Worm (Caenorhabditis elegans) whole organism, L3 larva: ENCODE data around the gene ddn-1.
A peak's percentile ranks its signal among the peaks of the same experiment; 100 is the strongest.

Experiments used
- R02D3.7 ChIP-seq: fragments of 150-350 bp; optimal IDR thresholded peaks from 2 replicates; lab custom pipeline; 2014; ENCODE audit warnings: missing biosample characterization, missing genetic modification characterization
- aly-2 ChIP-seq: fragments of 150-350 bp; optimal IDR thresholded peaks from 2 replicates; lab custom pipeline; 2014; ENCODE audit warnings: missing biosample characterization, missing genetic modification characterization
- ama-1 ChIP-seq: fragments of 150-350 bp; optimal IDR thresholded peaks from 2 replicates; lab custom pipeline; 2018
- ceh-16 ChIP-seq: sonication (generic microtip); optimal IDR thresholded peaks from 2 replicates; lab custom pipeline; 2017; ENCODE audit warnings: missing biosample characterization, missing genetic modification characterization
- ceh-28 ChIP-seq: fragments of 150-350 bp; optimal IDR thresholded peaks from 2 replicates; lab custom pipeline; 2014; ENCODE audit warnings: missing biosample characterization, missing genetic modification reagents, missing genetic modification characterization
- ceh-82 ChIP-seq: fragments of 150-350 bp; optimal IDR thresholded peaks from 2 replicates; lab custom pipeline; 2014; ENCODE audit warnings: missing biosample characterization, missing genetic modification characterization
- ceh-9 ChIP-seq: sonication (generic microtip); optimal IDR thresholded peaks from 2 replicates; lab custom pipeline; 2018; ENCODE audit warnings: missing biosample characterization, missing genetic modification characterization
- daf-12 ChIP-seq: fragments of 150-350 bp; optimal IDR thresholded peaks from 2 replicates; lab custom pipeline; 2014; ENCODE audit warnings: missing biosample characterization, missing genetic modification reagents, missing genetic modification characterization
- egl-27 ChIP-seq: sonication (generic microtip); optimal IDR thresholded peaks from 4 replicates; lab custom pipeline; 2017; ENCODE audit warnings: missing biosample characterization, missing genetic modification reagents, missing genetic modification characterization
- egl-5 ChIP-seq: fragments of 150-350 bp; optimal IDR thresholded peaks from 2 replicates; lab custom pipeline; 2017; ENCODE audit warnings: missing biosample characterization, missing genetic modification reagents, missing genetic modification characterization, inconsistent platforms
- elt-1 ChIP-seq: fragments of 150-350 bp; optimal IDR thresholded peaks from 2 replicates; lab custom pipeline; 2014; ENCODE audit warnings: missing biosample characterization, missing genetic modification characterization
- elt-2 ChIP-seq: sonication (generic microtip); optimal IDR thresholded peaks from 2 replicates; lab custom pipeline; 2016; ENCODE audit warnings: missing genetic modification reagents, mild to moderate bottlenecking, missing genetic modification characterization, missing compliant biosample characterization
- elt-3 ChIP-seq, 3 experiments: fragments of 150-350 bp in 1 of 3; sonication (generic microtip) in 2 of 3; optimal IDR thresholded peaks; 2 replicates in 2 of 3; 4 replicates in 1 of 3; lab custom pipeline; 2014 to 2017; ENCODE audit warnings: missing biosample characterization in 3 of 3, missing genetic modification characterization in 3 of 3
- eor-1 ChIP-seq, 2 experiments: fragments of 150-350 bp; optimal IDR thresholded peaks; 2 replicates each; lab custom pipeline; 2014 to 2018; ENCODE audit warnings: missing biosample characterization in 2 of 2, missing genetic modification characterization in 2 of 2
- fkh-2 ChIP-seq: fragments of 150-350 bp; optimal IDR thresholded peaks from 2 replicates; lab custom pipeline; 2014; ENCODE audit warnings: missing biosample characterization, missing genetic modification reagents, missing genetic modification characterization
- fos-1 ChIP-seq: fragments of 150-350 bp; optimal IDR thresholded peaks from 2 replicates; lab custom pipeline; 2014; ENCODE audit warnings: missing biosample characterization, missing genetic modification characterization
- hmg-11 ChIP-seq: sonication (generic microtip); optimal IDR thresholded peaks from 2 replicates; lab custom pipeline; 2016; ENCODE audit warnings: missing genetic modification characterization, missing compliant biosample characterization
- jun-1 ChIP-seq: fragments of 150-350 bp; optimal IDR thresholded peaks from 2 replicates; lab custom pipeline; 2014; ENCODE audit warnings: missing biosample characterization, missing genetic modification reagents, missing genetic modification characterization
- lin-15B ChIP-seq: fragments of 150-350 bp; optimal IDR thresholded peaks from 2 replicates; lab custom pipeline; 2014; ENCODE audit warnings: missing biosample characterization, missing genetic modification characterization
- lin-39 ChIP-seq: fragments of 150-350 bp; optimal IDR thresholded peaks from 2 replicates; lab custom pipeline; 2018; ENCODE audit warnings: missing biosample characterization, missing genetic modification reagents, missing genetic modification characterization
- lsy-12 ChIP-seq: sonication (generic microtip); optimal IDR thresholded peaks from 2 replicates; lab custom pipeline; 2016; ENCODE audit warnings: mild to moderate bottlenecking, missing genetic modification characterization, missing compliant biosample characterization
- mml-1 ChIP-seq: fragments of 150-350 bp; sonication (generic microtip); optimal IDR thresholded peaks from 3 replicates; lab custom pipeline; 2014; ENCODE audit warnings: missing biosample characterization, missing genetic modification characterization
- nfya-1 ChIP-seq: sonication (generic microtip); optimal IDR thresholded peaks from 2 replicates; lab custom pipeline; 2017; ENCODE audit warnings: missing genetic modification characterization, mild to moderate bottlenecking, missing compliant biosample characterization, antibody characterized with exemption, moderate library complexity; ENCODE audit not compliant: insufficient read depth
- nhr-12 ChIP-seq: fragments of 150-350 bp; optimal IDR thresholded peaks from 2 replicates; lab custom pipeline; 2014; ENCODE audit warnings: missing biosample characterization, missing genetic modification characterization
- nhr-23 ChIP-seq: fragments of 150-350 bp; optimal IDR thresholded peaks from 2 replicates; lab custom pipeline; 2014; ENCODE audit warnings: missing biosample characterization, missing genetic modification reagents, missing genetic modification characterization
- nhr-25 ChIP-seq: sonication (generic microtip); optimal IDR thresholded peaks from 2 replicates; lab custom pipeline; 2017; ENCODE audit warnings: missing biosample characterization, missing genetic modification characterization
- nhr-43 ChIP-seq: sonication (generic microtip); optimal IDR thresholded peaks from 2 replicates; lab custom pipeline; 2016; ENCODE audit warnings: mild to moderate bottlenecking, missing genetic modification characterization, missing compliant biosample characterization; ENCODE audit not compliant: poor library complexity, severe bottlenecking
- nhr-67 ChIP-seq: fragments of 150-350 bp; optimal IDR thresholded peaks from 2 replicates; lab custom pipeline; 2014; ENCODE audit warnings: missing biosample characterization, missing genetic modification characterization
- nhr-76 ChIP-seq: fragments of 150-350 bp; sonication (generic microtip); optimal IDR thresholded peaks from 5 replicates; lab custom pipeline; 2014; ENCODE audit warnings: missing biosample characterization, missing genetic modification characterization
- pha-4 ChIP-seq: fragments of 150-350 bp; optimal IDR thresholded peaks from 2 replicates; lab custom pipeline; 2014; ENCODE audit warnings: missing biosample characterization, missing genetic modification reagents, missing genetic modification characterization
- pqm-1 ChIP-seq: fragments of 150-350 bp; optimal IDR thresholded peaks from 2 replicates; lab custom pipeline; 2017; ENCODE audit warnings: missing biosample characterization, missing genetic modification characterization, inconsistent platforms
- snpc-4 ChIP-seq: fragments of 150-350 bp; optimal IDR thresholded peaks from 2 replicates; lab custom pipeline; 2014; ENCODE audit warnings: missing biosample characterization, missing genetic modification characterization
- unc-39 ChIP-seq: sonication (generic microtip); optimal IDR thresholded peaks from 4 replicates; lab custom pipeline; 2017; ENCODE audit warnings: missing biosample characterization, missing genetic modification characterization
- zag-1 ChIP-seq: fragments of 150-350 bp; optimal IDR thresholded peaks from 2 replicates; lab custom pipeline; 2014; ENCODE audit warnings: missing biosample characterization, missing genetic modification characterization
- ztf-11 ChIP-seq: fragments of 150-350 bp; optimal IDR thresholded peaks from 2 replicates; lab custom pipeline; 2014; ENCODE audit warnings: missing biosample characterization, missing genetic modification characterization
- ztf-4 ChIP-seq: fragments of 150-350 bp; optimal IDR thresholded peaks from 2 replicates; lab custom pipeline; 2014; ENCODE audit warnings: missing biosample characterization, missing genetic modification characterization

ddn-1 gene

ce11 chrV:8745858-8746257, 14.5 kb downstream of the ddn-1 start, which contains the start of gene B0507.6:
Gene B0507.6, plus strand, starts transcription at chrV:8746158.
- no peak for TF ChIP-seq pha-4 (tag; lab: Kevin White, UChicago)
- TF ChIP-seq nhr-76 (tag; lab: Kevin White, UChicago) = no peak
- TF ChIP-seq egl-27 (tag; lab: Kevin White, UChicago) = no peak
- TF ChIP-seq nhr-23 (tag; lab: Kevin White, UChicago) = no peak
- no peak for TF ChIP-seq snpc-4

DNA sequence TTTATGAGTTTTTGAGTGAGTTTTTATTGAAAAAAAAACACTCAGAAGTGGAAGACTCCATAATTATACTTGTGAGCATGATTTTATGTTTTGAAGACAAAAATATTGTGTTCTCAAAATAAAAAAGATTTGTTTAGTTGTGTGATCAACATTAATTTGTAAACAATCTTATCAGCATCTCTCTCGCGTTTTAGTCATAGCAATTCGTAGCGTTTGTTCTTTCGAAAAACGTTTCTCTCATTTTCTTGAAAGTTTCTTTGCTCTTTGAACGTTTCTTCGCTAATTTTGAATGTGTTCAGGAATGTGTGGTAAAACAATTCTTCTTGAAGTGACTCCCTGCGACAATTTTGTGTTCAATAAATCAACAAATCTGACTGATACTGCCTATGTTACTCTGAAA, 21.2 kb downstream of the ddn-1 start, which contains the start of gene ZC196.2:
ZC196.2 (plus strand) TSS at position 301 of the 400 bp plus-strand sequence.
- TF ChIP-seq mml-1 (tag; lab: Kevin White, UChicago) = no peak
- TF ChIP-seq pha-4 (tag; lab: Kevin White, UChicago) = peak; percentile 9
- no peak for TF ChIP-seq unc-39
- TF ChIP-seq lin-15B = no peak
- TF ChIP-seq ceh-16 (tag; lab: Kevin White, UChicago) = no peak
- TF ChIP-seq ceh-28 (tag; lab: Kevin White, UChicago) = no peak
- no peak for TF ChIP-seq pqm-1 (tag; lab: Kevin White, UChicago)
- TF ChIP-seq, all 47 proteins: peak for 1

DNA sequence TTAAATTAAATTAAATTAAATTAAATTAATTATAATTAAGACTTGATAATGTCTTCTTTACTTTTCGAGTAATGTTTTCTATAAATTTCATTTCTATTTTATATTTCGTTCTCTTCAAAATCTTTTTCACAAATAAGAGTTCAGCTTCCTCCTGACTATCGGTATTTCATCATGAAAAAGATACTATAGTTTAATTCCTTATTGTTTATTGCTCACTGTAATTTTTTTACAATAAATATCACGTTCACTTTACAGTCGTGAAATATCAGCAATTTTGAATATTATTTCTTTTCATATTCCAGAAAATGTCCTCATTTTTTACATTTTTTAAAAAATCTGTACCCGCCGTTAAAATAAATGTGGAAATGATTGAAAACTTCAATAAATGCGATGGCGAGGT, 23.9 kb downstream of the ddn-1 start, which contains the start of gene ZC196.3:
ZC196.3 (plus strand) TSS at position 301 of the 400 bp plus-strand sequence.
- TF ChIP-seq ztf-11 (tag; lab: Kevin White, UChicago) (no peak), ceh-28 (tag; lab: Kevin White, UChicago) (no peak), ceh-9 (tag; lab: Kevin White, UChicago) (no peak), zag-1 (tag; lab: Kevin White, UChicago) (no peak), ama-1 (lab: Kevin White, UChicago) (no peak), elt-2 (tag; lab: Kevin White, UChicago) (no peak), unc-39 (no peak), egl-5 (tag; lab: Kevin White, UChicago) (no peak), fkh-2 (tag; lab: Kevin White, UChicago) (no peak), egl-27 (tag; lab: Kevin White, UChicago) (no peak), eor-1 (tag; optimal IDR thresholded peaks at IDR 0.05; lab: Kevin White, UChicago) (no peak), ceh-82 (tag; lab: Kevin White, UChicago) (no peak), lin-15B (no peak), nhr-43 (tag; lab: Kevin White, UChicago) (no peak), lsy-12 (tag; lab: Kevin White, UChicago) (no peak), ceh-16 (tag; lab: Kevin White, UChicago) (no peak), elt-3 (tag; optimal IDR thresholded peaks at IDR 0.05; lab: Kevin White, UChicago) (no peak), nhr-12 (tag; lab: Kevin White, UChicago) (no peak)
- TF ChIP-seq, all 47 proteins: peak for 0

- TF ChIP-seq elt-2 (tag; lab: Kevin White, UChicago) (peak; percentile 85), mml-1 (tag; lab: Kevin White, UChicago) (no peak), R02D3.7 (tag; lab: Kevin White, UChicago) (no peak), elt-1 (no peak), nhr-25 (tag; lab: Kevin White, UChicago) (no peak), nfya-1 (tag; lab: Kevin White, UChicago) (no peak), pqm-1 (tag; lab: Kevin White, UChicago) (peak; percentile 77), ceh-28 (tag; lab: Kevin White, UChicago) (no peak), pha-4 (tag; lab: Kevin White, UChicago) (peak; percentile 15), daf-12 (tag; lab: Kevin White, UChicago) (no peak), hmg-11 (tag; lab: Kevin White, UChicago) (no peak), ztf-4 (tag; lab: Kevin White, UChicago) (no peak), jun-1 (peak; percentile 52), fos-1 (tag; lab: Kevin White, UChicago) (no peak), egl-5 (tag; lab: Kevin White, UChicago) (no peak), lsy-12 (tag; lab: Kevin White, UChicago) (no peak), aly-2 (tag; lab: Kevin White, UChicago) (no peak), ceh-82 (tag; lab: Kevin White, UChicago) (no peak), lin-39 (no peak), nhr-67 (tag; lab: Kevin White, UChicago) (no peak), nhr-43 (tag; lab: Kevin White, UChicago) (no peak)
Measured at ce11 chrV:8732934-8733333, 27.4 kb downstream of the ddn-1 start, which contains the start of gene ZC196.4. Gene ZC196.4, plus strand, starts transcription at chrV:8733106.
